Worm (Caenorhabditis elegans) whole organism, early embryonic: ENCODE measurements around the gene ins-7.

ENCODE experiments used
- B0310.2 ChIP-seq: sonication (generic microtip); optimal IDR thresholded peaks from 2 replicates; lab custom pipeline; 2016; ENCODE audit warnings: mild to moderate bottlenecking, missing genetic modification characterization, missing compliant biosample characterization
- F13C5.2 ChIP-seq: sonication (generic microtip); optimal IDR thresholded peaks from 2 replicates; lab custom pipeline; 2017; ENCODE audit warnings: mild to moderate bottlenecking, missing genetic modification characterization, inconsistent platforms, missing compliant biosample characterization
- aly-1 ChIP-seq: sonication (generic microtip); optimal IDR thresholded peaks from 2 replicates; lab custom pipeline; 2016; ENCODE audit warnings: missing genetic modification characterization, missing compliant biosample characterization
- ama-1 ChIP-seq: fragments of 150-350 bp; optimal IDR thresholded peaks from 2 replicates; lab custom pipeline; 2014
- ceh-13 ChIP-seq: fragments of 200-800 bp; sonication (Bioruptor generic); optimal IDR thresholded peaks from 2 replicates; lab custom pipeline; 2018; ENCODE audit warnings: mild to moderate bottlenecking, missing genetic modification characterization, missing compliant biosample characterization
- ceh-36 ChIP-seq: sonication (generic microtip); optimal IDR thresholded peaks from 2 replicates; lab custom pipeline; 2016; ENCODE audit warnings: missing genetic modification characterization, inconsistent platforms, missing compliant biosample characterization
- ets-7 ChIP-seq: sonication (generic microtip); optimal IDR thresholded peaks from 2 replicates; lab custom pipeline; 2016; ENCODE audit warnings: missing genotype, missing genetic modification characterization, missing compliant biosample characterization
- flt-1 ChIP-seq: fragments of 200-800 bp; sonication (Bioruptor generic); IDR thresholded peaks from 2 replicates; pipeline ENCODE4 v1.3.6; 2022; ENCODE audit warnings: missing genetic modification characterization, missing compliant biosample characterization
- hmbx-1 ChIP-seq: sonication (generic microtip); optimal IDR thresholded peaks from 2 replicates; lab custom pipeline; 2016; ENCODE audit warnings: mild to moderate bottlenecking, missing genetic modification characterization, missing compliant biosample characterization
- hmg-4 ChIP-seq: fragments of 200-800 bp; sonication (Bioruptor generic); optimal IDR thresholded peaks from 2 replicates; lab custom pipeline; 2018; ENCODE audit warnings: mild to moderate bottlenecking, missing genetic modification characterization, missing compliant biosample characterization
- hnd-1 ChIP-seq: sonication (generic microtip); optimal IDR thresholded peaks from 2 replicates; lab custom pipeline; 2016; ENCODE audit warnings: missing genetic modification characterization, missing compliant biosample characterization
- pes-1 ChIP-seq: fragments of 200-800 bp; sonication (Bioruptor generic); IDR thresholded peaks from 2 replicates; pipeline ENCODE4 v1.3.6; 2022; ENCODE audit warnings: missing genetic modification reagents, missing genetic modification characterization, missing compliant biosample characterization
- scrt-1 ChIP-seq: fragments of 200-800 bp; sonication (Bioruptor generic); IDR thresholded peaks from 2 replicates; pipeline ENCODE4 v1.3.6; 2022; ENCODE audit warnings: missing genetic modification characterization, missing compliant biosample characterization
- sea-1 ChIP-seq: fragments of 200-800 bp; sonication (Bioruptor generic); conservative IDR thresholded peaks from 2 replicates; pipeline ENCODE4 v1.3.6; 2022; ENCODE audit warnings: missing genetic modification characterization, missing compliant biosample characterization
- tbx-11 ChIP-seq: fragments of 200-800 bp; sonication (Bioruptor generic); IDR thresholded peaks from 2 replicates; pipeline ENCODE4 v1.3.6; 2022; ENCODE audit warnings: missing genetic modification characterization, missing compliant biosample characterization
- tbx-37 ChIP-seq: fragments of 200-800 bp; sonication (Bioruptor generic); conservative IDR thresholded peaks from 2 replicates; pipeline ENCODE4 v1.3.6; 2022; ENCODE audit warnings: missing genetic modification reagents, missing genetic modification characterization, missing compliant biosample characterization
- tra-4 ChIP-seq: sonication (generic microtip); optimal IDR thresholded peaks from 2 replicates; lab custom pipeline; 2017; ENCODE audit warnings: missing genetic modification characterization, missing compliant biosample characterization

ins-7 gene

DNA sequence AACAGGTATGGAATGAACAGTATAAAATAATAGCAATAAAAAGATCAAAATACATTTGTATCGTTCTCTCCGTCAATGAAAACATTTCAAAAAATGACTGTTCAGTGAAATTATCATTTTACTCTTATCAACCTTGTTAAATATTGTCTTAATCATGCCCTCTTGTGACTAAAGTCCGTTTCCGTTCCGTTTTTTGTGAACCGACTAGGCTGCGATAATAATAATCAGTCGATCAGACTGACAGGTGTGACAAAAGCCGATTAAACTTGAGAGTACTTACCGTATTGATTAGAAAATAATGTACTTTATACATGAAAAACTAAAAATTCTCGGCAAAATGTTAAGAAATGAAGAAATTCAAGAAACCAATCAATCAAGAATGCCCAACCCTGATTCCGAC, at the start of gene ins-7:
ins-7 (minus strand) TSS at position 332 of the 400 bp plus-strand sequence.
- no peak for TF ChIP-seq pes-1
- TF ChIP-seq B0310.2 (tag; lab: Kevin White, UChicago): no peak

DNA sequence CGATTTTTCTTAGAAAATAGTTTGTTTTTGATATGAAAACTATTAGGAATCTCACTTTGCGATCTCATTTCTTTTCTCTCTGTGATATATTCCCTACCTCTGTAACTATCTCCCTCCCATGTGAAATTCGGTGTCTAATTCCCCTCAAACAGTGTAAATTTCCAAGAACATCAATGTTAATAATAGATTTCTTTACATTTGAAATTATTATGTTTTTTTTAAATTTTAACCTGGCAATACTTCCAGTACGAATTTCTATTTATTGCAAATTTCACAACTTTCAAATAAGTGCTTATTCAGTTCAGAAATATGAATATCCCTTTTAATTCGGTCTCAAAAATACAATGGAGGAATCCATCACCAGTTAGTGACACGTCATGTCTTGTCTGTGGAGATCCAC, 45.7 kb upstream of the ins-7 start, which contains the start of gene nhr-100:
nhr-100 (plus strand) TSS at position 301 of the 400 bp plus-strand sequence.
- no peak for TF ChIP-seq ceh-36

DNA sequence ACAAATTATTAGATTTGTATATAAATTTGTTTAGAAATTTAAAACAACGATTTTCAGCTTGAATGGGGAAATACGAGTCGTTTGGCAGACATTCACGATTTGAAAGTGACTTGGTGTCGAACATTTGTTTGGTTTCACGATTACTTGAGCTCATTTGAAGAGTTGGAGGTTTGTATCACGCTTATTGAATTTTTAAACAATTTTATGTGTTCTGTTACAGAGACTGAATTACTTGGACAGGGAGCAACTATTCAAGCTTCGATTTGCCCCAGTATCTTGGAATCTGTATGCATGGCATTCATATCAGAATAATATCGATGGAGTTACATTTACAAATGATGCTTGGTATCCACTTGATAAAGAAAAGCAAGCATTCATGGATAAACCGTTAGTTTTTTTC, 44.6 kb upstream of the ins-7 start:
- no peak for TF ChIP-seq tra-4 (tag; lab: Kevin White, UChicago)
- no peak for TF ChIP-seq F13C5.2 (tag; lab: Kevin White, UChicago)

DNA sequence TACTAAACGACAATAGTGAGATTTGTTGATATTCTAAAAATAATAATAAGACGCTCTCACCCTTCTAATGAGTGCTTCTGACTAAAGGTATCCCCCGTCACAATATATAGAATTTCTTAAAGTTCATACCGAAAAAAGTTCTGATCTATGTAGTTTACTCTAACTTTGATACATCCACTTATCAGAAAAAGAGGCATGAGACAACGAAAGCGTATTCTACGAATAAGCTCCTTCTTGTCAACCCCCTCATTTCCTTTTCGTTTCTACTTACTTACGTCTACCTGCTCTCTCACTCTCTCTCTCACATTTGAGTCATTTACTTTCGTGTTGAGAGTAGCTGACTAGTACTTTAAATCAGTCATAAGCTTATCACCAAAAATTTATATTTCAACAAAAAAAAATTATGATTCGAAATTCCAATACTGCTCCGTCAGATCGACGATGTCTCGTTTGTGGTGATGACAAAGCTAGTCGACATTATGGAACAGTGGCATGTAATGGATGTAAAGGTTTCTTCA, 42.9 kb upstream of the ins-7 start:
- TF ChIP-seq aly-1 (tag; lab: Kevin White, UChicago) (no peak), tbx-11 (GFP tag; lab: Robert Waterston, UW) (no peak), hnd-1 (tag; lab: Kevin White, UChicago) (no peak), tra-4 (tag; lab: Kevin White, UChicago) (no peak), tbx-37 (GFP tag; lab: Robert Waterston, UW) (no peak), F13C5.2 (tag; lab: Kevin White, UChicago) (no peak), scrt-1 (GFP tag; lab: Robert Waterston, UW) (no peak), hmbx-1 (no peak), ets-7 (tag; lab: Kevin White, UChicago) (no peak), ceh-13 (GFP tag; lab: Kevin White, UChicago) (no peak), ceh-36 (no peak), sea-1 (GFP tag; lab: Robert Waterston, UW) (no peak), ama-1 (lab: Kevin White, UChicago) (no peak), pes-1 (no peak), hmg-4 (GFP tag; lab: Kevin White, UChicago) (no peak), flt-1 (no peak)

ce11 chrIV:9724948-9725347, 42.3 kb upstream of the ins-7 start, which contains the start of the genes nhr-138 and C28D4.18:
Gene nhr-138, plus strand, starts transcription at chrIV:9725251.
Gene C28D4.18, plus strand, starts transcription at chrIV:9725280.
- TF ChIP-seq tbx-37 (GFP tag; lab: Robert Waterston, UW) (no peak), flt-1 (no peak), ets-7 (tag; lab: Kevin White, UChicago) (no peak), hmg-4 (GFP tag; lab: Kevin White, UChicago) (no peak), sea-1 (GFP tag; lab: Robert Waterston, UW) (no peak), hnd-1 (tag; lab: Kevin White, UChicago) (no peak), ama-1 (lab: Kevin White, UChicago) (no peak), scrt-1 (GFP tag; lab: Robert Waterston, UW) (no peak), ceh-36 (no peak), ceh-13 (GFP tag; lab: Kevin White, UChicago) (no peak), aly-1 (tag; lab: Kevin White, UChicago) (no peak), hmbx-1 (no peak)

ce11 chrIV:9723185-9723584, 40.5 kb upstream of the ins-7 start:
- no peak for TF ChIP-seq tbx-37 (GFP tag; lab: Robert Waterston, UW)
- no peak for TF ChIP-seq tbx-11 (GFP tag; lab: Robert Waterston, UW)
- TF ChIP-seq aly-1 (tag; lab: Kevin White, UChicago): no peak
- no peak for TF ChIP-seq scrt-1 (GFP tag; lab: Robert Waterston, UW)
- TF ChIP-seq F13C5.2 (tag; lab: Kevin White, UChicago): no peak
- no peak for TF ChIP-seq ets-7 (tag; lab: Kevin White, UChicago)
- TF ChIP-seq ceh-36: no peak
- no peak for TF ChIP-seq B0310.2 (tag; lab: Kevin White, UChicago)
- no peak for TF ChIP-seq flt-1
- no peak for TF ChIP-seq hmbx-1
- no peak for TF ChIP-seq hmg-4 (GFP tag; lab: Kevin White, UChicago)
- TF ChIP-seq hnd-1 (tag; lab: Kevin White, UChicago): no peak
- TF ChIP-seq tra-4 (tag; lab: Kevin White, UChicago): no peak
- no peak for TF ChIP-seq ama-1 (lab: Kevin White, UChicago)
- no peak for TF ChIP-seq pes-1

- TF ChIP-seq tra-4 (tag; lab: Kevin White, UChicago): no peak
- TF ChIP-seq flt-1: no peak
- TF ChIP-seq hmg-4 (GFP tag; lab: Kevin White, UChicago): no peak
- no peak for TF ChIP-seq ama-1 (lab: Kevin White, UChicago)
- TF ChIP-seq B0310.2 (tag; lab: Kevin White, UChicago): no peak
- no peak for TF ChIP-seq hnd-1 (tag; lab: Kevin White, UChicago)
- no peak for TF ChIP-seq tbx-37 (GFP tag; lab: Robert Waterston, UW)
- no peak for TF ChIP-seq sea-1 (GFP tag; lab: Robert Waterston, UW)
- no peak for TF ChIP-seq tbx-11 (GFP tag; lab: Robert Waterston, UW)
- no peak for TF ChIP-seq hmbx-1
- no peak for TF ChIP-seq pes-1
- TF ChIP-seq ceh-36: no peak
- no peak for TF ChIP-seq aly-1 (tag; lab: Kevin White, UChicago)
- no peak for TF ChIP-seq scrt-1 (GFP tag; lab: Robert Waterston, UW)
- no peak for TF ChIP-seq ets-7 (tag; lab: Kevin White, UChicago)
These were observed 35.8 kb upstream of the ins-7 start for ce11 chrIV:9718396-9718795.

DNA sequence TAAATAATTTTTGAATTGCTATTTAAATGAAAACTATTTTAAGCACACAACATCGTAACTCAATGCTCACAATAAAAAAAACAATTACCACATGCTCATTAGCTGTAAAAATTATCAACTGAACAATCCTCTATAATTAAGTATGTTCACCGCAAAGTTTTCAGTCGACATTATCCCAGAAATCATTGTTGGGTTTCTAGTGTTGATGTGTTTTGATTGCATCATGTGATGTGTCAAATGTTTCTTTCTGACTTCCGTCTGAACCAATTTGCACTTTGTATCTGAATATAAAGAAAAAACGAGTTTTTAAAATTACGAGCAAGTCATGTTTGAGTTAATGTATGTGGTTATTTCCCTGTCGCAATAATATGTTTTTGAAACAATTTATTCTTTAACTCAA, 35.2 kb upstream of the ins-7 start:
- TF ChIP-seq tbx-11 (GFP tag; lab: Robert Waterston, UW): no peak
- no peak for TF ChIP-seq ceh-36
- no peak for TF ChIP-seq ceh-13 (GFP tag; lab: Kevin White, UChicago)
- no peak for TF ChIP-seq tbx-37 (GFP tag; lab: Robert Waterston, UW)
- no peak for TF ChIP-seq aly-1 (tag; lab: Kevin White, UChicago)
- TF ChIP-seq flt-1: no peak
- TF ChIP-seq hmg-4 (GFP tag; lab: Kevin White, UChicago): no peak
- TF ChIP-seq F13C5.2 (tag; lab: Kevin White, UChicago): no peak
- no peak for TF ChIP-seq hmbx-1
- TF ChIP-seq sea-1 (GFP tag; lab: Robert Waterston, UW): no peak
- TF ChIP-seq hnd-1 (tag; lab: Kevin White, UChicago): no peak
